Fruit fly (Drosophila melanogaster) whole organism, embryonic: ENCODE data around the gene CG6878.

Experiments
- B-H2 ChIP-seq: fragments of 200-800 bp; sonication (Bioruptor generic); optimal IDR thresholded peaks from 2 replicates; lab custom pipeline; 2018; ENCODE audit warnings: missing biosample characterization, mild to moderate bottlenecking, missing genetic modification characterization
- CG1024 ChIP-seq: fragments of 200-800 bp; sonication (Bioruptor generic); IDR thresholded peaks from 2 replicates; pipeline ENCODE4 v1.3.6; 2022; ENCODE audit warnings: missing biosample characterization, missing genetic modification characterization
- CG10979 ChIP-seq: fragments of 200-800 bp; sonication (Bioruptor generic); optimal IDR thresholded peaks from 2 replicates; lab custom pipeline; 2018; ENCODE audit warnings: missing biosample characterization, mild to moderate bottlenecking, missing genetic modification characterization, moderate library complexity
- CG11560 ChIP-seq: fragments of 200-800 bp; sonication (Bioruptor generic); IDR thresholded peaks from 3 replicates; pipeline ENCODE4 v1.3.6; 2022; ENCODE audit warnings: missing biosample characterization, missing genetic modification characterization
- CG12942 ChIP-seq: fragments of 200-800 bp; sonication (Bioruptor generic); optimal IDR thresholded peaks from 3 replicates; lab custom pipeline; 2016; ENCODE audit warnings: missing biosample characterization, missing genetic modification characterization
- CG13624 ChIP-seq: fragments of 200-800 bp; sonication (Bioruptor generic); optimal IDR thresholded peaks from 2 replicates; lab custom pipeline; 2016; ENCODE audit warnings: missing biosample characterization, missing genetic modification characterization
- CG17186 ChIP-seq: fragments of 200-800 bp; sonication (Bioruptor generic); optimal IDR thresholded peaks from 3 replicates; lab custom pipeline; 2017; ENCODE audit warnings: missing biosample characterization, missing genetic modification reagents, missing genetic modification characterization
- CG2889 ChIP-seq: fragments of 200-800 bp; sonication (Bioruptor generic); IDR thresholded peaks from 3 replicates; pipeline ENCODE4 v1.3.6; 2022; ENCODE audit warnings: missing biosample characterization, missing genetic modification characterization
- CG31365 ChIP-seq: fragments of 200-800 bp; sonication (Bioruptor generic); optimal IDR thresholded peaks from 2 replicates; lab custom pipeline; 2018; ENCODE audit warnings: missing biosample characterization, mild to moderate bottlenecking, missing genetic modification characterization
- CG34376 ChIP-seq: fragments of 200-800 bp; sonication (Bioruptor generic); optimal IDR thresholded peaks from 2 replicates; lab custom pipeline; 2018; ENCODE audit warnings: missing biosample characterization, mild to moderate bottlenecking, missing genetic modification characterization
- CG3847 ChIP-seq: fragments of 200-800 bp; sonication (Bioruptor generic); IDR thresholded peaks from 2 replicates; pipeline ENCODE4 v1.3.6; 2022; ENCODE audit warnings: missing biosample characterization, missing genetic modification characterization
- CoRest ChIP-seq: fragments of 200-800 bp; sonication (Bioruptor generic); optimal IDR thresholded peaks from 3 replicates; lab custom pipeline; 2018; ENCODE audit warnings: missing biosample characterization, mild to moderate bottlenecking, missing genetic modification characterization, moderate library complexity
- D19A ChIP-seq: fragments of 200-800 bp; optimal IDR thresholded peaks from 3 replicates; lab custom pipeline; 2019; ENCODE audit warnings: missing biosample characterization, mild to moderate bottlenecking, missing genetic modification characterization, moderate library complexity
- Dad ChIP-seq: fragments of 200-800 bp; sonication (Bioruptor generic); optimal IDR thresholded peaks from 3 replicates; lab custom pipeline; 2016; ENCODE audit warnings: missing biosample characterization, missing genetic modification characterization
- Gsc ChIP-seq: fragments of 200-800 bp; sonication (Bioruptor generic); IDR thresholded peaks from 2 replicates; pipeline ENCODE4 v1.3.6; 2022; ENCODE audit warnings: missing biosample characterization, missing genetic modification characterization
- Gug ChIP-seq: fragments of 200-800 bp; sonication (Bioruptor generic); IDR thresholded peaks from 4 replicates; pipeline ENCODE4 v1.3.6; 2022; ENCODE audit warnings: missing biosample characterization, missing genetic modification characterization
- H2.0 ChIP-seq: fragments of 200-800 bp; sonication (Bioruptor generic); IDR thresholded peaks from 2 replicates; pipeline ENCODE4 v1.3.6; 2022; ENCODE audit warnings: missing biosample characterization, missing genetic modification characterization
- HmgZ ChIP-seq: fragments of 200-800 bp; sonication (Bioruptor generic); optimal IDR thresholded peaks from 2 replicates; lab custom pipeline; 2018; ENCODE audit warnings: missing biosample characterization, mild to moderate bottlenecking, missing genetic modification characterization
- MESR4 ChIP-seq: fragments of 200-800 bp; sonication (Bioruptor generic); optimal IDR thresholded peaks from 2 replicates; lab custom pipeline; 2018; ENCODE audit warnings: missing biosample characterization, mild to moderate bottlenecking, missing genetic modification characterization, moderate library complexity
- Meics ChIP-seq: fragments of 200-800 bp; sonication (Bioruptor generic); optimal IDR thresholded peaks from 2 replicates; lab custom pipeline; 2017; ENCODE audit warnings: missing biosample characterization, mild to moderate bottlenecking, missing genetic modification characterization
- Mes4 ChIP-seq: fragments of 200-800 bp; sonication (Bioruptor generic); optimal IDR thresholded peaks from 2 replicates; lab custom pipeline; 2016; ENCODE audit warnings: missing biosample characterization, missing genetic modification characterization
- Myb ChIP-seq: fragments of 200-800 bp; sonication (Bioruptor generic); optimal IDR thresholded peaks from 2 replicates; lab custom pipeline; 2016; ENCODE audit warnings: missing biosample characterization, missing genetic modification characterization
- NFAT ChIP-seq: fragments of 200-800 bp; sonication (Bioruptor generic); IDR thresholded peaks from 2 replicates; pipeline ENCODE4 v1.3.6; 2022; ENCODE audit warnings: missing biosample characterization, missing genetic modification characterization
- Oaz ChIP-seq: fragments of 200-800 bp; sonication (Bioruptor generic); IDR thresholded peaks from 2 replicates; pipeline ENCODE4 v1.3.6; 2022; ENCODE audit warnings: missing biosample characterization, missing genetic modification characterization
- Optix ChIP-seq: fragments of 200-800 bp; sonication (Bioruptor generic); IDR thresholded peaks from 3 replicates; pipeline ENCODE4 v1.3.6; 2022; ENCODE audit warnings: missing biosample characterization, missing genetic modification characterization
- Rx ChIP-seq: fragments of 200-800 bp; sonication (Bioruptor generic); IDR thresholded peaks from 2 replicates; pipeline ENCODE4 v1.3.6; 2022; ENCODE audit warnings: missing biosample characterization, missing genetic modification characterization
- Sin3A ChIP-seq: fragments of >200 bp; optimal IDR thresholded peaks from 2 replicates; lab custom pipeline; 2018
- Six4 ChIP-seq: fragments of 200-800 bp; sonication (Bioruptor generic); optimal IDR thresholded peaks from 2 replicates; lab custom pipeline; 2016; ENCODE audit warnings: missing biosample characterization, missing genetic modification characterization
- TFAM ChIP-seq: fragments of 200-800 bp; sonication (Bioruptor generic); optimal IDR thresholded peaks from 2 replicates; lab custom pipeline; 2017; ENCODE audit warnings: missing biosample characterization, missing genetic modification characterization, inconsistent platforms
- Tbp ChIP-seq: fragments of >200 bp; optimal IDR thresholded peaks from 2 replicates; lab custom pipeline; 2018; ENCODE audit warnings: missing biosample characterization, missing genetic modification characterization
- al ChIP-seq: fragments of 200-800 bp; sonication (Bioruptor generic); IDR thresholded peaks from 2 replicates; pipeline ENCODE4 v1.3.6; 2022; ENCODE audit warnings: missing biosample characterization, missing genetic modification characterization
- ato ChIP-seq: fragments of 200-800 bp; sonication (Bioruptor generic); IDR thresholded peaks from 2 replicates; pipeline ENCODE4 v1.3.6; 2022; ENCODE audit warnings: missing biosample characterization, missing genetic modification characterization; ENCODE audit not compliant: partially characterized antibody
- ci ChIP-seq: fragments of 200-800 bp; sonication (Bioruptor generic); IDR thresholded peaks from 3 replicates; pipeline ENCODE4 v1.3.6; 2022; ENCODE audit warnings: missing biosample characterization, missing genetic modification characterization
- crc ChIP-seq: fragments of 200-800 bp; sonication (Bioruptor generic); optimal IDR thresholded peaks from 2 replicates; lab custom pipeline; 2016; ENCODE audit warnings: missing biosample characterization, missing genetic modification characterization
- dm ChIP-seq: fragments of 200-800 bp; sonication (Bioruptor generic); optimal IDR thresholded peaks from 3 replicates; lab custom pipeline; 2016; ENCODE audit warnings: missing biosample characterization, missing genetic modification characterization
- esg ChIP-seq: fragments of 200-800 bp; sonication (Bioruptor generic); conservative IDR thresholded peaks from 2 replicates; pipeline ENCODE4 v1.3.6; 2022; ENCODE audit warnings: missing biosample characterization, missing genetic modification characterization
- fd3F ChIP-seq: fragments of 200-800 bp; sonication (Bioruptor generic); optimal IDR thresholded peaks from 2 replicates; lab custom pipeline; 2018; ENCODE audit warnings: missing biosample characterization, mild to moderate bottlenecking, missing genetic modification characterization, moderate library complexity
- ftz-f1 ChIP-seq: fragments of 200-800 bp; sonication (Bioruptor generic); optimal IDR thresholded peaks from 2 replicates; lab custom pipeline; 2016; ENCODE audit warnings: missing biosample characterization, missing genetic modification characterization
- gem ChIP-seq: fragments of 200-800 bp; sonication (Bioruptor generic); optimal IDR thresholded peaks from 2 replicates; lab custom pipeline; 2019; ENCODE audit warnings: missing biosample characterization, mild to moderate bottlenecking, missing genetic modification characterization, moderate library complexity
- gsb ChIP-seq: fragments of 200-800 bp; sonication (Bioruptor generic); IDR thresholded peaks from 2 replicates; pipeline ENCODE4 v1.3.6; 2022; ENCODE audit warnings: missing biosample characterization, missing genetic modification characterization
- kay ChIP-seq: fragments of 200-800 bp; sonication (Bioruptor generic); optimal IDR thresholded peaks from 2 replicates; lab custom pipeline; 2016; ENCODE audit warnings: missing biosample characterization, missing genetic modification characterization
- knrl ChIP-seq: fragments of 200-800 bp; sonication (Bioruptor generic); IDR thresholded peaks from 3 replicates; pipeline ENCODE4 v1.3.6; 2022; ENCODE audit warnings: missing biosample characterization, missing genetic modification characterization; ENCODE audit not compliant: partially characterized antibody
- nau ChIP-seq: fragments of 200-800 bp; sonication (Bioruptor generic); optimal IDR thresholded peaks from 3 replicates; lab custom pipeline; 2017; ENCODE audit warnings: missing biosample characterization, mild to moderate bottlenecking, missing genetic modification characterization, missing genetic modification reagents
- nerfin-2 ChIP-seq: fragments of 200-800 bp; sonication (Bioruptor generic); IDR thresholded peaks from 2 replicates; pipeline ENCODE4 v1.3.6; 2022; ENCODE audit warnings: missing biosample characterization, missing genetic modification characterization; ENCODE audit not compliant: partially characterized antibody
- nmo ChIP-seq: fragments of 200-800 bp; sonication (Bioruptor generic); optimal IDR thresholded peaks from 2 replicates; lab custom pipeline; 2018; ENCODE audit warnings: missing biosample characterization, mild to moderate bottlenecking, missing genetic modification characterization, moderate library complexity
- sc ChIP-seq, 3 experiments: fragments of >200 bp in 2 of 3; fragments of 200-800 bp in 1 of 3; sonication (Bioruptor generic) in 1 of 3; optimal IDR thresholded peaks; 2 replicates in 2 of 3; 3 replicates in 1 of 3; lab custom pipeline; 2017; ENCODE audit warnings: mild to moderate bottlenecking in 1 of 3, missing biosample characterization in 1 of 3, missing genetic modification characterization in 1 of 3, missing genetic modification reagents in 1 of 3
- slou ChIP-seq: fragments of 200-800 bp; sonication (Bioruptor generic); optimal IDR thresholded peaks from 3 replicates; lab custom pipeline; 2016; ENCODE audit warnings: missing biosample characterization, missing genetic modification characterization
- tgo ChIP-seq: fragments of 200-800 bp; sonication (Bioruptor generic); IDR thresholded peaks from 3 replicates; pipeline ENCODE4 v1.3.6; 2022; ENCODE audit warnings: missing biosample characterization, missing genetic modification characterization
- toy ChIP-seq: fragments of 200-800 bp; sonication (Bioruptor generic); IDR thresholded peaks from 2 replicates; pipeline ENCODE4 v1.3.6; 2022; ENCODE audit warnings: missing biosample characterization, missing genetic modification characterization
- wek ChIP-seq: fragments of 200-800 bp; sonication (Bioruptor generic); optimal IDR thresholded peaks from 3 replicates; lab custom pipeline; 2018; ENCODE audit warnings: missing biosample characterization, mild to moderate bottlenecking, missing genetic modification characterization, moderate library complexity

CG6878 gene

dm6 chr3L:15141118-15142003 lies 20.3 kb upstream of the CG6878 start (continued):
- TF ChIP-seq nmo (peak; percentile 26), CG3847 (no peak), CG10979 (no peak), gsb (no peak), CG13624 (no peak), knrl (GFP tag; lab: Robert Waterston, UW) (no peak), esg (no peak), al (GFP tag; lab: Robert Waterston, UW) (peak; percentile 36; the same call in 1 of the 2 replicates), slou (GFP tag; lab: Kevin White, UChicago) (no peak), Optix (GFP tag; lab: Robert Waterston, UW) (no peak), Gug (GFP tag; lab: Robert Waterston, UW) (peak; percentile 11; the same call in 1 of the 4 replicates), CG17186 (GFP tag; lab: Kevin White, UChicago) (no peak), toy (GFP tag; lab: Robert Waterston, UW) (no peak), Rx (GFP tag; lab: Robert Waterston, UW) (peak; percentile 46; the same call in 1 of the 2 replicates), D19A (tag; lab: Kevin White, UChicago) (peak; percentile 14), Dad (no peak), TFAM (GFP tag; lab: Kevin White, UChicago) (no peak), CG31365 (tag; lab: Kevin White, UChicago) (no peak), ci (peak; percentile 22; the same call in 2 of the 3 replicates), Gsc (GFP tag; lab: Robert Waterston, UW) (no peak), fd3F (GFP tag; lab: Kevin White, UChicago) (no peak), NFAT (GFP tag; lab: Robert Waterston, UW) (0 out of 2 replicates have a peak, but pooled peaks have one; percentile 19), MESR4 (no peak), CG11560 (tag; lab: Robert Waterston, UW) (no peak), nau (GFP tag; lab: Kevin White, UChicago) (no peak), Tbp (GFP tag; lab: Kevin White, UChicago) (no peak), ftz-f1 (no peak), nerfin-2 (GFP tag; lab: Robert Waterston, UW) (no peak), CG1024 (GFP tag; lab: Robert Waterston, UW) (no peak), wek (GFP tag; lab: Kevin White, UChicago) (no peak), Sin3A (lab: Kevin White, UChicago) (no peak), CG34376 (GFP tag; lab: Kevin White, UChicago) (no peak), sc (optimal IDR thresholded peaks at IDR 0.05; lab: Kevin White, UChicago) (no peak), sc (GFP tag; optimal IDR thresholded peaks at IDR 0.05; lab: Kevin White, UChicago) (no peak), H2.0 (GFP tag; lab: Robert Waterston, UW) (0 out of 2 replicates have a peak, but pooled peaks have one; percentile 26), gem (peak; percentile 51), crc (no peak), dm (GFP tag; lab: Kevin White, UChicago) (no peak), Myb (GFP tag; lab: Kevin White, UChicago) (no peak), CG2889 (GFP tag; lab: Robert Waterston, UW) (no peak), Mes4 (GFP tag; lab: Kevin White, UChicago) (no peak), HmgZ (tag; lab: Kevin White, UChicago) (no peak), tgo (GFP tag; lab: Robert Waterston, UW) (0 out of 3 replicates have a peak, but pooled peaks have one; percentile 23), ato (GFP tag; lab: Robert Waterston, UW) (no peak), B-H2 (GFP tag; lab: Kevin White, UChicago) (peak; percentile 15), Oaz (GFP tag; lab: Robert Waterston, UW) (no peak), CoRest (peak; percentile 51), Meics (GFP tag; lab: Kevin White, UChicago) (no peak), kay (GFP tag; lab: Kevin White, UChicago) (peak; percentile 30), CG12942 (GFP tag; lab: Kevin White, UChicago) (no peak), Six4 (GFP tag; lab: Kevin White, UChicago) (no peak)
